Worm (Caenorhabditis elegans): ENCODE data around the gene F57G8.7.

DNA sequence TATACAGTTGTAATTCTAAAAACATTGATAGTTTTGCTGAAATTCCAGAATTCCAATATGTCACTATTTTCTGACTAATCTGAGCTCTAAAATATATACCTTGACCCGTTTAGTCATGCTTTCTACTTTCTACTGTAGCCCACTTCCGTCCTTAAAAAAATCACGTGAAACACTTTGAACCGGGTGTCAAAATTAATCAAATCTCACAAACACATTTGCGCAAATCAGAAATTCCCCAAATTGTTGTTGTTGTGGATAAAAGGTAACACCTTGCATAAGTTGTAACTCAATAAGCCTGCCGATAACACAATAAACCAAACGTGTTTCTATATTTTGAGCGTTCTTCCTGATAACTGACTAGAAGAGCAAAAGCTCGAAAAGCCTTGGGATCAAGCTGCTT, 21.7 kb upstream of the F57G8.7 start, which contains the start of gene srxa-7:
- TF ChIP-seq nhr-237 (tag; optimal IDR thresholded peaks at IDR 0.05): no peak
- no peak for TF ChIP-seq hlh-4 (tag; optimal IDR thresholded peaks at IDR 0.05)

All from whole organism, L1 larva.